Worm (Caenorhabditis elegans): ENCODE results near the gene T02B11.8.

T02B11.8 gene

ce11 chrV:878567-878966, at the start of gene T02B11.8:
Gene T02B11.8 (minus strand): TSS chrV:878667.
- TF ChIP-seq aly-1 (tag; optimal IDR thresholded peaks at IDR 0.05): no peak
- no peak for TF ChIP-seq tra-4 (tag; optimal IDR thresholded peaks at IDR 0.05)
- no peak for TF ChIP-seq flt-1 (GFP tag; IDR thresholded peaks at IDR 0.05)
- no peak for TF ChIP-seq ama-1 (optimal IDR thresholded peaks at IDR 0.05)
- TF ChIP-seq B0310.2 (tag; optimal IDR thresholded peaks at IDR 0.05): no peak
- TF ChIP-seq tbx-37 (GFP tag; conservative IDR thresholded peaks at IDR 0.05): no peak
- TF ChIP-seq sea-1 (GFP tag; conservative IDR thresholded peaks at IDR 0.05): no peak
- no peak for TF ChIP-seq pes-1 (GFP tag; IDR thresholded peaks at IDR 0.05)

ce11 chrV:917488-917887, 39.0 kb upstream of the T02B11.8 start, which contains the start of gene H24K24.2:
Gene H24K24.2 (plus strand): TSS chrV:917788.
- TF ChIP-seq tbx-11 (GFP tag; IDR thresholded peaks at IDR 0.05) (no peak), ceh-13 (GFP tag; optimal IDR thresholded peaks at IDR 0.05) (no peak), hnd-1 (tag; optimal IDR thresholded peaks at IDR 0.05) (no peak), pes-1 (GFP tag; IDR thresholded peaks at IDR 0.05) (no peak), tbx-37 (GFP tag; conservative IDR thresholded peaks at IDR 0.05) (no peak), sea-1 (GFP tag; conservative IDR thresholded peaks at IDR 0.05) (no peak), tra-4 (tag; optimal IDR thresholded peaks at IDR 0.05) (no peak)

ce11 chrV:915716-916115, 37.2 kb upstream of the T02B11.8 start:
- TF ChIP-seq ceh-36 (tag; optimal IDR thresholded peaks at IDR 0.05) (no peak), tbx-11 (GFP tag; IDR thresholded peaks at IDR 0.05) (no peak), pes-1 (GFP tag; IDR thresholded peaks at IDR 0.05) (no peak), tra-4 (tag; optimal IDR thresholded peaks at IDR 0.05) (no peak), scrt-1 (GFP tag; IDR thresholded peaks at IDR 0.05) (no peak), hnd-1 (tag; optimal IDR thresholded peaks at IDR 0.05) (no peak), hmg-4 (GFP tag; optimal IDR thresholded peaks at IDR 0.05) (no peak)

- TF ChIP-seq tra-4 (tag; optimal IDR thresholded peaks at IDR 0.05) (no peak), ama-1 (optimal IDR thresholded peaks at IDR 0.05) (no peak), hmbx-1 (tag; optimal IDR thresholded peaks at IDR 0.05) (no peak), B0310.2 (tag; optimal IDR thresholded peaks at IDR 0.05) (no peak), scrt-1 (GFP tag; IDR thresholded peaks at IDR 0.05) (no peak), F13C5.2 (tag; optimal IDR thresholded peaks at IDR 0.05) (no peak), ceh-13 (GFP tag; optimal IDR thresholded peaks at IDR 0.05) (no peak), sea-1 (GFP tag; conservative IDR thresholded peaks at IDR 0.05) (no peak), aly-1 (tag; optimal IDR thresholded peaks at IDR 0.05) (no peak), hnd-1 (tag; optimal IDR thresholded peaks at IDR 0.05) (no peak), ets-7 (tag; optimal IDR thresholded peaks at IDR 0.05) (no peak)
Observed at ce11 chrV:911474-911873, 33.0 kb upstream of the T02B11.8 start, which contains the start of gene adh-5. Gene adh-5 (plus strand): TSS chrV:911774.

- no peak for TF ChIP-seq sea-1 (GFP tag; conservative IDR thresholded peaks at IDR 0.05)
- TF ChIP-seq B0310.2 (tag; optimal IDR thresholded peaks at IDR 0.05): no peak
- TF ChIP-seq hmbx-1 (tag; optimal IDR thresholded peaks at IDR 0.05): no peak
- no peak for TF ChIP-seq F13C5.2 (tag; optimal IDR thresholded peaks at IDR 0.05)
- TF ChIP-seq ets-7 (tag; optimal IDR thresholded peaks at IDR 0.05): no peak
- no peak for TF ChIP-seq aly-1 (tag; optimal IDR thresholded peaks at IDR 0.05)
- no peak for TF ChIP-seq ama-1 (optimal IDR thresholded peaks at IDR 0.05)
- TF ChIP-seq scrt-1 (GFP tag; IDR thresholded peaks at IDR 0.05): no peak
- TF ChIP-seq hmg-4 (GFP tag; optimal IDR thresholded peaks at IDR 0.05): no peak
- no peak for TF ChIP-seq hnd-1 (tag; optimal IDR thresholded peaks at IDR 0.05)
- no peak for TF ChIP-seq tbx-37 (GFP tag; conservative IDR thresholded peaks at IDR 0.05)
- no peak for TF ChIP-seq ceh-13 (GFP tag; optimal IDR thresholded peaks at IDR 0.05)
- TF ChIP-seq pes-1 (GFP tag; IDR thresholded peaks at IDR 0.05): no peak
Observed at ce11 chrV:910588-910987, 32.1 kb upstream of the T02B11.8 start.

- no peak for TF ChIP-seq hmbx-1 (tag; optimal IDR thresholded peaks at IDR 0.05)
- no peak for TF ChIP-seq B0310.2 (tag; optimal IDR thresholded peaks at IDR 0.05)
- no peak for TF ChIP-seq aly-1 (tag; optimal IDR thresholded peaks at IDR 0.05)
- TF ChIP-seq hnd-1 (tag; optimal IDR thresholded peaks at IDR 0.05): no peak
Observed at ce11 chrV:908681-909080, 30.2 kb upstream of the T02B11.8 start.

ce11 chrV:904232-904983, 25.9 kb upstream of the T02B11.8 start, which contains the start of gene trm-2A:
Gene trm-2A (plus strand): TSS chrV:904963.
- TF ChIP-seq scrt-1 (GFP tag; IDR thresholded peaks at IDR 0.05) (no peak), pes-1 (GFP tag; IDR thresholded peaks at IDR 0.05) (no peak), F13C5.2 (tag; optimal IDR thresholded peaks at IDR 0.05) (peak; percentile 62), ets-7 (tag; optimal IDR thresholded peaks at IDR 0.05) (no peak)

ce11 chrV:903460-903859, 25.0 kb upstream of the T02B11.8 start, which contains the start of gene fmo-5:
Gene fmo-5 (minus strand): TSS chrV:903665.
- TF ChIP-seq ama-1 (optimal IDR thresholded peaks at IDR 0.05) (no peak), B0310.2 (tag; optimal IDR thresholded peaks at IDR 0.05) (no peak), F13C5.2 (tag; optimal IDR thresholded peaks at IDR 0.05) (no peak), aly-1 (tag; optimal IDR thresholded peaks at IDR 0.05) (no peak), flt-1 (GFP tag; IDR thresholded peaks at IDR 0.05) (no peak), tbx-11 (GFP tag; IDR thresholded peaks at IDR 0.05) (no peak), sea-1 (GFP tag; conservative IDR thresholded peaks at IDR 0.05) (no peak), scrt-1 (GFP tag; IDR thresholded peaks at IDR 0.05) (no peak), hmbx-1 (tag; optimal IDR thresholded peaks at IDR 0.05) (no peak), ceh-13 (GFP tag; optimal IDR thresholded peaks at IDR 0.05) (no peak), tbx-37 (GFP tag; conservative IDR thresholded peaks at IDR 0.05) (no peak), tra-4 (tag; optimal IDR thresholded peaks at IDR 0.05) (no peak), hmg-4 (GFP tag; optimal IDR thresholded peaks at IDR 0.05) (no peak), ets-7 (tag; optimal IDR thresholded peaks at IDR 0.05) (no peak), hnd-1 (tag; optimal IDR thresholded peaks at IDR 0.05) (no peak), pes-1 (GFP tag; IDR thresholded peaks at IDR 0.05) (no peak), ceh-36 (tag; optimal IDR thresholded peaks at IDR 0.05) (no peak)

All from whole organism, early embryonic.